Worm (Caenorhabditis elegans): Measurements from ENCODE around the gene rbc-2.

Gene rbc-2

ce11 chrIII:2535122-2535521 lies 6.6 kb upstream of the rbc-2 start:
- no peak for TF ChIP-seq zip-8 (tag; optimal IDR thresholded peaks at IDR 0.05)
- peak; percentile 49 for TF ChIP-seq drap-1 (GFP tag; optimal IDR thresholded peaks at IDR 0.05)
- TF ChIP-seq pha-4 (tag; optimal IDR thresholded peaks at IDR 0.05) = no peak
- peak; percentile 35 for TF ChIP-seq sem-2 (GFP tag; optimal IDR thresholded peaks at IDR 0.05)
- TF ChIP-seq hlh-1 (tag; optimal IDR thresholded peaks at IDR 0.05) = no peak
- no peak for TF ChIP-seq elt-3 (tag; optimal IDR thresholded peaks at IDR 0.05)
- no peak for TF ChIP-seq bed-3 (GFP tag; optimal IDR thresholded peaks at IDR 0.05)
- TF ChIP-seq ztf-11 (tag; optimal IDR thresholded peaks at IDR 0.05) = no peak
- TF ChIP-seq nhr-237 (tag; optimal IDR thresholded peaks at IDR 0.05) = no peak
- TF ChIP-seq snpc-4 (tag; optimal IDR thresholded peaks at IDR 0.05) = no peak
- TF ChIP-seq ces-1 (GFP tag; optimal IDR thresholded peaks at IDR 0.05) = peak; percentile 37
- TF ChIP-seq lin-32 (GFP tag; optimal IDR thresholded peaks at IDR 0.05) = no peak
- TF ChIP-seq ceh-43 (GFP tag; optimal IDR thresholded peaks at IDR 0.05) = no peak
- TF ChIP-seq sptf-1 (tag; optimal IDR thresholded peaks at IDR 0.05) = peak; percentile 65
- TF ChIP-seq ceh-39 (tag; optimal IDR thresholded peaks at IDR 0.05) = no peak
- TF ChIP-seq mab-5 (tag; optimal IDR thresholded peaks at IDR 0.05) = no peak
- TF ChIP-seq ceh-83 (GFP tag; optimal IDR thresholded peaks at IDR 0.05) = no peak
- TF ChIP-seq mls-2 (tag; optimal IDR thresholded peaks at IDR 0.05) = peak; percentile 60
- no peak for TF ChIP-seq flh-1 (GFP tag; optimal IDR thresholded peaks at IDR 0.05)
- peak; percentile 89 for TF ChIP-seq cnd-1 (tag; optimal IDR thresholded peaks at IDR 0.05)
- TF ChIP-seq unc-120 (tag; optimal IDR thresholded peaks at IDR 0.05; ENCODE audit: poor library complexity, severe bottlenecking) = no peak
- no peak for TF ChIP-seq M03D4.4 (tag; optimal IDR thresholded peaks at IDR 0.05)
- no peak for TF ChIP-seq ham-2 (GFP tag; optimal IDR thresholded peaks at IDR 0.05)
- TF ChIP-seq nhr-76 (tag; optimal IDR thresholded peaks at IDR 0.05) = no peak
- no peak for TF ChIP-seq nhr-12 (tag; optimal IDR thresholded peaks at IDR 0.05)
- peak; percentile 38 for TF ChIP-seq mep-1 (tag; optimal IDR thresholded peaks at IDR 0.05)

- TF ChIP-seq tbx-8 (GFP tag; optimal IDR thresholded peaks at IDR 0.05) (no peak), blmp-1 (tag; optimal IDR thresholded peaks at IDR 0.05) (no peak), ces-1 (GFP tag; optimal IDR thresholded peaks at IDR 0.05) (peak; percentile 77), unc-62 (GFP tag; optimal IDR thresholded peaks at IDR 0.05) (peak; percentile 66), mls-2 (tag; optimal IDR thresholded peaks at IDR 0.05) (peak; percentile 55), drap-1 (GFP tag; optimal IDR thresholded peaks at IDR 0.05) (no peak), mep-1 (tag; optimal IDR thresholded peaks at IDR 0.05) (peak; percentile 31), lsy-2 (tag; optimal IDR thresholded peaks at IDR 0.05) (no peak), ceh-39 (tag; optimal IDR thresholded peaks at IDR 0.05) (peak; percentile 34), cnd-1 (tag; optimal IDR thresholded peaks at IDR 0.05) (peak; percentile 35), snpc-4 (tag; optimal IDR thresholded peaks at IDR 0.05) (no peak), lin-13 (tag; optimal IDR thresholded peaks at IDR 0.05) (peak; percentile 41), elt-1 (tag; optimal IDR thresholded peaks at IDR 0.05; ENCODE audit: borderline replicate concordance, insufficient read depth) (no peak), ceh-83 (GFP tag; optimal IDR thresholded peaks at IDR 0.05) (no peak), sem-2 (GFP tag; optimal IDR thresholded peaks at IDR 0.05) (no peak), hlh-1 (tag; optimal IDR thresholded peaks at IDR 0.05) (no peak), M03D4.4 (tag; optimal IDR thresholded peaks at IDR 0.05) (no peak), unc-39 (tag; optimal IDR thresholded peaks at IDR 0.05) (no peak), zip-8 (tag; optimal IDR thresholded peaks at IDR 0.05) (no peak), ztf-11 (tag; optimal IDR thresholded peaks at IDR 0.05) (peak; percentile 68), elt-3 (tag; optimal IDR thresholded peaks at IDR 0.05) (no peak), mab-5 (tag; optimal IDR thresholded peaks at IDR 0.05) (no peak)
These were observed 4.2 kb upstream of the rbc-2 start for ce11 chrIII:2532716-2533115.

- TF ChIP-seq nhr-76 (tag; optimal IDR thresholded peaks at IDR 0.05) (no peak), lsy-2 (tag; optimal IDR thresholded peaks at IDR 0.05) (no peak), snpc-4 (tag; optimal IDR thresholded peaks at IDR 0.05) (no peak), ceh-43 (GFP tag; optimal IDR thresholded peaks at IDR 0.05) (no peak), nhr-28 (tag; optimal IDR thresholded peaks at IDR 0.05) (no peak), mep-1 (tag; optimal IDR thresholded peaks at IDR 0.05) (no peak), ceh-83 (GFP tag; optimal IDR thresholded peaks at IDR 0.05) (no peak), unc-120 (tag; optimal IDR thresholded peaks at IDR 0.05; ENCODE audit: poor library complexity, severe bottlenecking) (no peak)
These were observed 1.8 kb upstream of the rbc-2 start, which contains the start of gene cone-1 for ce11 chrIII:2530313-2530712. Gene cone-1, plus strand, starts transcription at chrIII:2530613.

- TF ChIP-seq ceh-83 (GFP tag; optimal IDR thresholded peaks at IDR 0.05) = no peak
- no peak for TF ChIP-seq elt-1 (tag; optimal IDR thresholded peaks at IDR 0.05; ENCODE audit: borderline replicate concordance, insufficient read depth)
- no peak for TF ChIP-seq pha-4 (tag; optimal IDR thresholded peaks at IDR 0.05)
- no peak for TF ChIP-seq tbx-8 (GFP tag; optimal IDR thresholded peaks at IDR 0.05)
These were observed 13.0 kb downstream of the rbc-2 start for ce11 chrIII:2515461-2515860.
